Worm (Caenorhabditis elegans) whole organism, L4/young adult: Measurements from ENCODE around the gene paml-1.

Source experiments
- W03F9.2 ChIP-seq: fragments of 150-350 bp; optimal IDR thresholded peaks from 2 replicates; lab custom pipeline; 2014; ENCODE audit warnings: missing biosample characterization, missing genetic modification characterization
- him-1 ChIP-seq: sonication (generic microtip); optimal IDR thresholded peaks from 2 replicates; lab custom pipeline; 2016; ENCODE audit warnings: missing genotype, missing genetic modification reagents, missing genetic modification characterization, missing compliant biosample characterization

- no peak for TF ChIP-seq him-1 (tag; lab: Kevin White, UChicago)
- no peak for TF ChIP-seq W03F9.2 (tag; lab: Kevin White, UChicago)
Measured at ce11 chrIII:10186160-10186559, 47.7 kb downstream of the paml-1 start, which contains the start of gene unc-47.
